Worm (Caenorhabditis elegans): ENCODE measurements around the gene T01G6.10.
A peak's percentile ranks its signal among the peaks of the same experiment; 100 is the strongest.

The T01G6.10 gene

DNA sequence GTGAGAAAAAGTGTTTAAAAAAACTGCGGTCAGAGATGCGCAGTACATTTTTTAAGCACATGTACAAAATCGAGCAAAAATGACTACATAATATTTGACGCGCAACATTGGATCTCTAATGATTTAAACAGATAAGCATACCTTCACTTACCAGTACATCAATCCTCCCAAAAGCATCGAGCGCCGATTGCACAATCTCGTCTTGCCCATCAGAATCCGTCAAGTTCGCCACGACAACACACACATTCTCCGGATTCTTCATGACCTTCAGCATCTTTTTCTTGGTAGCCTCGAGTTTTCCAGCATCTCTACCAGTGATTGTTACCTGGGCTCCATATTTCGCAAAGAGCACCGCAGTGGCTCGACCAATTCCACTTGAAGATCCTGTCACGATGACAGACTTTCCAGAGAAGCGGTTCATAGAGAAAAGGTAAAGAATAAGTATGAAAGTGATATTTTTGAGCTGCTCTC lies at the start of gene T01G6.10:
TSS of gene T01G6.10 (minus strand) at position 421 of the 471 bp plus-strand sequence.
- TF ChIP-seq ztf-29 (GFP tag; IDR thresholded peaks at IDR 0.05) (no peak), tab-1 (GFP tag; IDR thresholded peaks at IDR 0.05) (no peak), klf-2 (GFP tag; conservative IDR thresholded peaks at IDR 0.05) (no peak), T22C8.4 (GFP tag; IDR thresholded peaks at IDR 0.05) (no peak), flt-1 (GFP tag; IDR thresholded peaks at IDR 0.05) (no peak), med-1 (GFP tag; optimal IDR thresholded peaks at IDR 0.05; ENCODE audit: insufficient read depth) (no peak), ref-1 (GFP tag; conservative IDR thresholded peaks at IDR 0.05) (no peak), cog-1 (tag; optimal IDR thresholded peaks at IDR 0.05) (no peak), ztf-23 (GFP tag; IDR thresholded peaks at IDR 0.05) (no peak)

- TF ChIP-seq ztf-29 (GFP tag; IDR thresholded peaks at IDR 0.05) (no peak), klf-2 (GFP tag; conservative IDR thresholded peaks at IDR 0.05) (no peak), med-1 (GFP tag; optimal IDR thresholded peaks at IDR 0.05; ENCODE audit: insufficient read depth) (no peak), cog-1 (tag; optimal IDR thresholded peaks at IDR 0.05) (no peak), ztf-23 (GFP tag; IDR thresholded peaks at IDR 0.05) (no peak), flt-1 (GFP tag; IDR thresholded peaks at IDR 0.05) (no peak), tab-1 (GFP tag; IDR thresholded peaks at IDR 0.05) (no peak), T22C8.4 (GFP tag; IDR thresholded peaks at IDR 0.05) (no peak), ref-1 (GFP tag; conservative IDR thresholded peaks at IDR 0.05) (no peak)
Measured at ce11 chrV:552406-552805, 49.4 kb upstream of the T01G6.10 start.

DNA sequence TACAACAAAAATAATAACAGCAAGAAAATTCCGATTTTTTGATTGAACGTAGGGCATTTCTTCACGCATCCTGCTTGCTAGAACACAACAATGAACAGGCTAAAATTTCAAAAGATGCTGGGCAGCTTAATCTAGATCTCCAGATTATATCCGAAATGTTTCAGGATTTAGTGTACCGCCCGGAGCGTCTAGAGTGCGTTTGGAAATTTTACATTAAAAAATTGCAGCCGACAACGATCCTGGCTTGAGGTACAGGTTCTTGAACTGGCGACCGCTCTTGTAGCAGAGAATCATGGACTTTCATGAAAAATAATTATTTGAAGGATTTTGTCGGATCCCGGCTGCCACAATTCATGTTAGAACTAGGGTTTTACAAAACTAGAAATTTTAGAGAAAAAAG lies 45.0 kb upstream of the T01G6.10 start, which contains the start of gene C14C6.6:
TSS of gene C14C6.6 (minus strand) at position 101 of the 400 bp plus-strand sequence.
- TF ChIP-seq tab-1 (GFP tag; IDR thresholded peaks at IDR 0.05) = no peak
- TF ChIP-seq ref-1 (GFP tag; conservative IDR thresholded peaks at IDR 0.05) = no peak
- no peak for TF ChIP-seq T22C8.4 (GFP tag; IDR thresholded peaks at IDR 0.05)
- TF ChIP-seq klf-2 (GFP tag; conservative IDR thresholded peaks at IDR 0.05) = no peak
- no peak for TF ChIP-seq ztf-29 (GFP tag; IDR thresholded peaks at IDR 0.05)
- TF ChIP-seq ztf-23 (GFP tag; IDR thresholded peaks at IDR 0.05) = no peak
- TF ChIP-seq flt-1 (GFP tag; IDR thresholded peaks at IDR 0.05) = no peak

ce11 chrV:543169-543568 lies 40.1 kb upstream of the T01G6.10 start, which contains the start of gene C14C6.3:
TSS of gene C14C6.3 (plus strand) at chrV:543469.
- TF ChIP-seq flt-1 (GFP tag; IDR thresholded peaks at IDR 0.05) (no peak), med-1 (GFP tag; optimal IDR thresholded peaks at IDR 0.05; ENCODE audit: insufficient read depth) (no peak), cog-1 (tag; optimal IDR thresholded peaks at IDR 0.05) (no peak)

DNA sequence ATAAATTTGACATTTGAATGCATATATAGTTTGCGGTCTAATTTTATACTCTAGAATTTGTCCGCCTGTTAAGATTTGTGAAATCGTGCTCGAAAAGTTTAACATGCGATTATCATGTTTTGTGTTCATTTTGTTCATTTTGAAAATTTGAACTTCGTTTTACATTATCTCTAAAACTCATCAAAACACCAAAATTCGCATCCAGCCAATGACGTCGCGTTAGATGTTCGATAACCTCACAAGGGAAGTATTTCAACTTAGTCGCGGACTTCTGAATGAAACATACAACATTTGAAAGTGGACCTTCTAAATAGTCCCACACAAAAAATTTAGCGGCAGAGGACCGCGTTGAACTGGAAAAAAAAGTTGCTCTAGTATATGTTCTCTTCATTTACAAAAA lies 38.4 kb upstream of the T01G6.10 start:
- TF ChIP-seq cog-1 (tag; optimal IDR thresholded peaks at IDR 0.05) (no peak), flt-1 (GFP tag; IDR thresholded peaks at IDR 0.05) (no peak), ref-1 (GFP tag; conservative IDR thresholded peaks at IDR 0.05) (no peak), tab-1 (GFP tag; IDR thresholded peaks at IDR 0.05) (no peak), ztf-29 (GFP tag; IDR thresholded peaks at IDR 0.05) (no peak), med-1 (GFP tag; optimal IDR thresholded peaks at IDR 0.05; ENCODE audit: insufficient read depth) (no peak), ztf-23 (GFP tag; IDR thresholded peaks at IDR 0.05) (no peak), klf-2 (GFP tag; conservative IDR thresholded peaks at IDR 0.05) (no peak), T22C8.4 (GFP tag; IDR thresholded peaks at IDR 0.05) (no peak)

DNA sequence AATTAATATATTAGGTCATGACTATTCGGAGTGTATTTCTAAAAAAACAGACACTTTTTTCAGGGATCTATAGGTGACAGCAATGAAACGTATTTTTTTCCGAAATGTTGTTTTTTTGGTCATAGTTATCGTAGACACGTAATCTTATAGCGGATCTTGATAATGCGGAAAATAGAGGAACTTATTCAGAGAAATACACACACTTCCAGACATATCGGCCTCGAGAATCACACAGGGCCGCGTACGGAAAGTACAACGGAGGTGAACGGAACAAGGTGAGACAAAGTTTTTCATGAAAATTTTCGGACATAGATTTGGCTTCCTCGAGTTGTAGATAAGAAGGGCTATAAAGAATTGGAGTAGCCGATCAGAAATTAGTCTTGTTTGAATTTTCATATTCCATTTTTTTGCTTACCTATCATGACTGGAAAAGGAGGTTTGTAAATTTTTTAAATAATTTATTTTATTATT lies 36.1 kb upstream of the T01G6.10 start, which contains the start of gene nhr-155:
TSS of gene nhr-155 (plus strand) at position 421 of the 471 bp plus-strand sequence.
- TF ChIP-seq cog-1 (tag; optimal IDR thresholded peaks at IDR 0.05) (no peak), ztf-23 (GFP tag; IDR thresholded peaks at IDR 0.05) (no peak), ref-1 (GFP tag; conservative IDR thresholded peaks at IDR 0.05) (no peak), tab-1 (GFP tag; IDR thresholded peaks at IDR 0.05) (no peak), T22C8.4 (GFP tag; IDR thresholded peaks at IDR 0.05) (no peak), med-1 (GFP tag; optimal IDR thresholded peaks at IDR 0.05; ENCODE audit: insufficient read depth) (no peak), klf-2 (GFP tag; conservative IDR thresholded peaks at IDR 0.05) (no peak), flt-1 (GFP tag; IDR thresholded peaks at IDR 0.05) (no peak), ztf-29 (GFP tag; IDR thresholded peaks at IDR 0.05) (no peak)

DNA sequence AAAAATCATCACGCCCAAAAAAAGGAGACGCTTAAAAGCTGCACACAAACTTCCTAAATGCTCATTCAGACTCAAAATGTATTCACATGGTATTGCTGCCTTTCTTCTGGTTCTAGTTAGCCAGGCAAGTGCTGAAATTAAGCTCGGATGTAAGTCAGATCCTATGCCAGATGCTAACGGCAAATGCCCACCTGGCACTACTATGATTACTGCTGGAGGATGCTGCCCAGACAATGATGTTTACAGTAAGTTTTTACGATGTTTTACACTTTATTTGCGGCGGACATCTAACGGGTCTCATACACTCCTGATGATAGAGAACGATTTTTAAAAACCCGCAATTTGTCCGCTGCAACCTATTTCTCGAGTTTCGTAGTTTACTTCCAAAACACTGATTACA lies 33.5 kb upstream of the T01G6.10 start, which contains the start of gene C14C6.5:
TSS of gene C14C6.5 (plus strand) at position 58 of the 400 bp plus-strand sequence.
- TF ChIP-seq ztf-29 (GFP tag; IDR thresholded peaks at IDR 0.05) = no peak
- no peak for TF ChIP-seq ztf-23 (GFP tag; IDR thresholded peaks at IDR 0.05)
- no peak for TF ChIP-seq ref-1 (GFP tag; conservative IDR thresholded peaks at IDR 0.05)
- TF ChIP-seq klf-2 (GFP tag; conservative IDR thresholded peaks at IDR 0.05) = no peak
- TF ChIP-seq med-1 (GFP tag; optimal IDR thresholded peaks at IDR 0.05; ENCODE audit: insufficient read depth) = no peak
- no peak for TF ChIP-seq tab-1 (GFP tag; IDR thresholded peaks at IDR 0.05)
- no peak for TF ChIP-seq T22C8.4 (GFP tag; IDR thresholded peaks at IDR 0.05)
- no peak for TF ChIP-seq cog-1 (tag; optimal IDR thresholded peaks at IDR 0.05)
- TF ChIP-seq flt-1 (GFP tag; IDR thresholded peaks at IDR 0.05) = no peak

DNA sequence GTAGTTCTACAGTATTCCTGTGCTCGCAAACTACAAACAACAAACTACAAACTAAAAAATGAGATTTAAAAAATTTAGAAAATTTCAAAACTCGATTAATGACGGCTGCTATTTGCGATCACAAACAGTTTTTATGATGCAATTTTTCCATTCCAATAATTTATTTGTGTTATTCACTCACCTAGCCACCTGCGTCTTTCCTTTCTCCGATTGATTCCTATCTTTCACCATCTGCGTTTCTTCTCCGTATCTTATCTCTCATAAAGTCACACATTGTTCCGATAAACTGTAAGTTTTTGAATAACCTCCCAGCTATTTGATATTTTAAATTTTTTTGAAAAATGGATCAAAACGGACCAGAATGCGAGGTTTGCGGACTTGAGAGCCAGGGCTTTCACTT lies 31.2 kb upstream of the T01G6.10 start, which contains the start of gene nhr-132:
TSS of gene nhr-132 (plus strand) at position 271 of the 400 bp plus-strand sequence.
- TF ChIP-seq ztf-23 (GFP tag; IDR thresholded peaks at IDR 0.05) (no peak), T22C8.4 (GFP tag; IDR thresholded peaks at IDR 0.05) (no peak), ztf-29 (GFP tag; IDR thresholded peaks at IDR 0.05) (no peak), flt-1 (GFP tag; IDR thresholded peaks at IDR 0.05) (no peak), med-1 (GFP tag; optimal IDR thresholded peaks at IDR 0.05; ENCODE audit: insufficient read depth) (no peak), tab-1 (GFP tag; IDR thresholded peaks at IDR 0.05) (no peak), klf-2 (GFP tag; conservative IDR thresholded peaks at IDR 0.05) (no peak), ref-1 (GFP tag; conservative IDR thresholded peaks at IDR 0.05) (no peak), cog-1 (tag; optimal IDR thresholded peaks at IDR 0.05) (no peak)

DNA sequence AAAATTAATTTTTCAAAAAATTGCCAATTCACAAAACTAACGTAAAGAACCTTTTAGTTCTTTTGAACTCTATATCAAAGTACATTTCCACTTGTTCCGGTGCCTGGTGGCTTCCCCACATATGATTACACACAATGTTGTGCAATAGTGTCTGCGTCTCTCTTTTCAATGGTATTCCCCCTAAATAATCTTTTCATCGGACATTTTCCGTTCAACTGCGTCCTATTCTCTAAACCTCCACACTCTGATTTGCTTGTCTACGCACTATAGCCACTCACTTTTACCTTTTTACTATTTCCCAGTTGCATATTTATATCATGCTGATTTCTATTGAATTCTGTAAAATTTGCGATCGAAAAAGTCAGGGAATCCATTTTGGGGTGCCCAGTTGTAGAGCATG lies 29.0 kb upstream of the T01G6.10 start, which contains the start of gene nhr-58:
TSS of gene nhr-58 (plus strand) at position 214 of the 400 bp plus-strand sequence.
- no peak for TF ChIP-seq tab-1 (GFP tag; IDR thresholded peaks at IDR 0.05)
- peak; percentile 47 for TF ChIP-seq cog-1 (tag; optimal IDR thresholded peaks at IDR 0.05)
- TF ChIP-seq ztf-29 (GFP tag; IDR thresholded peaks at IDR 0.05) = 0 out of 2 replicates have a peak, but pooled peaks have one; percentile 10
- no peak for TF ChIP-seq flt-1 (GFP tag; IDR thresholded peaks at IDR 0.05)

- TF ChIP-seq T22C8.4 (GFP tag; IDR thresholded peaks at IDR 0.05) (no peak), ref-1 (GFP tag; conservative IDR thresholded peaks at IDR 0.05) (no peak), cog-1 (tag; optimal IDR thresholded peaks at IDR 0.05) (no peak), ztf-23 (GFP tag; IDR thresholded peaks at IDR 0.05) (no peak), klf-2 (GFP tag; conservative IDR thresholded peaks at IDR 0.05) (no peak), med-1 (GFP tag; optimal IDR thresholded peaks at IDR 0.05; ENCODE audit: insufficient read depth) (no peak), flt-1 (GFP tag; IDR thresholded peaks at IDR 0.05) (no peak), tab-1 (GFP tag; IDR thresholded peaks at IDR 0.05) (no peak), ztf-29 (GFP tag; IDR thresholded peaks at IDR 0.05) (no peak)
Measured at ce11 chrV:527602-528001, 24.6 kb upstream of the T01G6.10 start, which contains the start of gene srw-108. TSS of gene srw-108 (plus strand) at chrV:527902.

All from whole organism, midembryonic.